Worm (Caenorhabditis elegans) whole organism, dauer: ENCODE measurements around the gene srw-17.
"Not testable (repeated sequence)": the region's sequence is repeated elsewhere in the genome, so short reads cannot be mapped to it uniquely, and the experiment has no call there.

ENCODE experiments used
- unc-62 ChIP-seq: sonication (generic microtip); optimal IDR thresholded peaks from 2 replicates; lab custom pipeline; 2017; ENCODE audit warnings: missing biosample characterization, missing genetic modification reagents, missing genetic modification characterization

Gene srw-17

DNA sequence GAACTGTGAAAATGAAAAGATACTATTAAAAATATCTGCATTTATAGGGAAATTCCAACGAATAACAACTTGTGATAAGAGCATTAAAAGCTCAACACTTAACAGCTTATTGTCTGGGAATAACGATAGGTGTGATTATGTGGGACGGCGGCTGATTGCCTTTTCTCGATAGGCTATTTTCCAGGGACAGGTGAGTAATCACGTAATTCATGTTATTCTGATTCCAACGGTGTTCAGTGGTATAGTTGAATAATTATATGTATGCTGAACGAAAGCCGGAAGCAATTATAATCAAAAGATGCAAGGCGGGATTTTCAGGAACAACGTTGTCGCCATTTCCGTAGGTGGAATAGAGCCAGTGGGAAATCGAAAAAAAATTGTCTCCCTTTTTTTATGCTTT is at the start of gene srw-17:
Gene srw-17, minus strand, starts transcription at position 101 of the 400 bp plus-strand sequence.
- no peak for TF ChIP-seq unc-62 (GFP tag; lab: Kevin White, UChicago)

DNA sequence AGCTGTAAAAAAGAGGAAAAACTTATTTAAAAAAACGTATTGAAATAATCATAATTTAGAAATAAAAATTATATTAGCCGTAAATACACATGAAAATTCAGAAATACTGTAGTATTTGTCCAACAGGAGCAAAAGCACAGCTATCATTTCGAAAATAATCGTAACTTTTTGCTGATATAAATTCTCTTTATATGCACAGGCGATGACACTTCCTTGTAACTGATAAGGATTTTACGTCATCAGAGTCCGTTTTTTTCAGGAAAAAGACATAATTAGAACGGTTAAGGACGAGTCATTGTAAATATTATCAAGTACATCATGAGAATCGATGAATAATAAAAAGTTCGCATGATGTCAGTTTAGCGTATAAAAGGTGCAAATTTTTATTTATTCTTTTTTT is 46.6 kb upstream of the srw-17 start:
- TF ChIP-seq unc-62 (GFP tag; lab: Kevin White, UChicago) = no peak

DNA sequence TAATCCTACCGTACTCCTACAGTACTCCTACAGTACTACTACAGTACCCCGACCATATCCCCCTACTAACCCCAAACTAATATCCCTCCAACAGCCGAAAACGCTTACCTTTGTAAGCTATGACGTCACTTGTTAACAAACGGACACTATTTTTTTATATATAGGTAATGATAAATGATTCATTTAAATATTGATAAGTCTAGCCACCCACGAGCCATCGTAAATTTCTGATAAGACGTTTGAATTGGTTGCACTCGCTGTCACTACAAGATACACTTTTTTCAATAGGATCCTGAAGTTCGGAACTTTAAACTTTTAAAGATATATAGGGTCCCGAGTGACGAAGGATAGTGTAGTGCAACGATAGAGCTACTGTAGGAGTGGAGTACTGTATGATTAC is 45.8 kb upstream of the srw-17 start, which contains the start of gene nhr-247:
Gene nhr-247, plus strand, starts transcription at position 330 of the 400 bp plus-strand sequence.
- not testable (repeated sequence) for TF ChIP-seq unc-62 (GFP tag; lab: Kevin White, UChicago)

DNA sequence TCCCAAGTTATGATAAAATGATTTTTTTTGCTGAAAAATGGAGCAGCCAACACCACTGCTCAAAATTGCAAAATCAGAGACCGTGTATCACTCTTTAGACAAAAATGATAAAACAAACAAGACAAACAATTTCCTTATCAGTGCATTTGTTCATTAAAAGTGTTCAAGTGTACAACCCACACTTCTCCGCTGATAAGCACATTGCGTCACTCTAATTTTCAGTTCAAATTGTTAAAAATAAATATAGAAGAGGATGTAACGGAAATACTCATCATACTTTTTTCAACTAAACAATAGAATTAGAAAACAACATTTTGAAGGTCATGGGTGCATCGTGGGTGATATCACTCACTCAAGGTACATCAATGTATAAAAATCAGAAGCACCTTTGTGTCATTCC is 41.8 kb upstream of the srw-17 start, which contains the start of gene nhr-291:
Gene nhr-291, plus strand, starts transcription at position 324 of the 400 bp plus-strand sequence.
- TF ChIP-seq unc-62 (GFP tag; lab: Kevin White, UChicago) = no peak

DNA sequence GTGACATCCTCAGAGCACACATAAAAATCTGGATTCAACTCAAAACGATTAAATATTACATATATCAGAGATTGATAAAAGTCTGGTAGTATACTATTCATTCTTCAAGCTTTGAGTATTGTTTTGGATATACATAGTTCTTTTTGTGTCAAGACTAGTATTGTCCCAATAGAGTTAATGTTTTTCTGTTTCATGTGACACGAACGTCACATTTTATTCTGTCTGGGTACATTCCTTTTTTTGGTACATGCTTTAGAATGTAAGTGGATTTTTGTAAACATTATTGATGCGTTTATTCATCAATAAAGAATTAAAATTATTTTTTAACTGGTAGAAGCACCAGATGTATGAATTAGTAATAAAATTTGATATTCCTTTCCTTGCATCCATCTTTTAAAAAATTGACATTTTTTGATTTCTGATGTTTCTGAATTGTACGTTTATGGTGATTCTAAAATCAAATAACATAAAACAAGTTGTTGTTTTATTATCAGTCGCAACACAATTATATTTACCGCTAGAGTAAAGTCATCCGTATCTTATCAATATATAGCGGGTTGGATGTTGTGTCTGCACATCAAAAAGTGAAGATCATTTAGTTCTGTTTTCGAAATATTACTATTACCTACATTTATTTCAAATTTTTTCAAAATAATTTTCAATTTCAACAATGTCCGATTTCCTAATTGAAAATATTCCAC is 39.2 kb upstream of the srw-17 start, which contains the start of the genes srt-22 and nhr-246:
Gene srt-22, minus strand, starts transcription at position 101 of the 701 bp plus-strand sequence.
Gene nhr-246, plus strand, starts transcription at position 651 of the 701 bp plus-strand sequence.
- no peak for TF ChIP-seq unc-62 (GFP tag; lab: Kevin White, UChicago)

DNA sequence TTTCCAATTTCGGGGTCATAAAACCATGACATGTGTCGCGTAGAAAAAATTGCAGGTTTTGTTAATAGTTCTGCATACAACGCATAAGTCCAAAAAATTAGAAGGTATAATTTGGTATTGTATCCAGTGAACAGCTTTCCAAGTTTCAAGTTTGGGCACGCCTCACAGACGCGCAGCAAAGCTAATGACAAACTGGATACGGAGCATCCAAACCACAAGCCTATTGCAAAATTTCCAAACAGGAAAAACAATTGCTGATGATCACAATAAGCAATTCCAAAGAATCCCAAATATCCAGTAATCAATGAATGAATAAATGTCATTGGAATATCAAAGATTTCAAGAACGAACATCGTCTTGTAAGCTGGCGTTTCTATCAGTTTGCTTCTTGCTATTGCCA is 36.7 kb upstream of the srw-17 start:
- TF ChIP-seq unc-62 (GFP tag; lab: Kevin White, UChicago) = no peak

DNA sequence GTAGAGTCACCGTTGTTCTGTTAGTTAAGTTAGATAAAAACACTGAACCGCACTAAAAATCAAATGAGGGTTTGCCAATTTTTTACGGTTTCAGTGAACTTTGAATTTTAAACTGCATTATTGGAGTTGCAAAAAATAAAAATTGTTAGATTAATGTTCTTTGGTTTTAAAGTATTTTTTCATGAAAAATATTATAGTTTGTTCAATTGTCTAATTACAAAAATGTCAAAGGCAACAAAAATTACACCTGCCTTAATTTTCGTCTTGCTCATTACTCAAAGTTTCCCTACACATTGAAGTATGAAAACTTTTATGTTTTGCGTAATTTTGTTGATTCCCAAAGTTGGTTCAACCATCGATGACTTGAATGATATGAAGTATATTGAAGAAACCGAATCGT is 34.0 kb upstream of the srw-17 start, which contains the start of gene irld-62:
Gene irld-62, plus strand, starts transcription at position 301 of the 400 bp plus-strand sequence.
- TF ChIP-seq unc-62 (GFP tag; lab: Kevin White, UChicago) = no peak

DNA sequence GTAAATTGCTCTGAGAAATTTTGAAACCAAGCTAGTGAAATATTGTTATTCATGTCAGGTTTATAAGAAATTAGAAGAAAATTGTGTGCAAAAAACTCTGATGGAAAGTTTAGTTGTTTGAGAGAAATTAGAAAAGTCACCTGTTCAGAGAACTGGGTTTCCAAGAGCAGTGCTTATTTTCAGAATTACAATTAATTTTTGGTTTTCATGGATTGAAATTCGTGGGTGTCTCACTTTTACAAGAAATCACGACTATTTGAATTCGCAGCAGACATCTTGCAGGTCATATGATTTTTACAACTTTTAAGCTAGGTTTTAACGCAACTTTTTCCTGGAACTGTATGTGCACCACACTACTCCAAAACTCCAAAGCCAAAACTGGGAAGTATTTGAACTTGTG is 32.2 kb upstream of the srw-17 start, which contains the start of gene srz-10:
Gene srz-10, minus strand, starts transcription at position 88 of the 400 bp plus-strand sequence.
- no peak for TF ChIP-seq unc-62 (GFP tag; lab: Kevin White, UChicago)

DNA sequence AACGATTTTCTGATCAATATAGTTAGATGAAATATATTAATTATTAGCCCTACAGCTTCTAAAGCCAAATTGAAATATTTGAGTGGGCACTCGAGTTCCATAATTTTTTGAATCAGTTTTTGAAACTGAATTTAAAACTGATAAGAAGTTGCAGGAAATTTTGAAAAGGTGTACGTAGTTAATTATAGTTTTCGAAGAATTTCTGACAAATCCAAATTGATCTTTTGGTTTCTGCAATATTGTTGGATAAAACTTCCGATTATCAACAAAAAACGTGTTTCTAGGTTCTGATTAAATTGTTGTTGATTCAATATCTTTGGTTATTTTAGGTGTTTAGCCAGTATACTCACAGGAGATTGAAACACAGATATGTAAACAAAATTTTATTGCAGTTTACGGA is 29.9 kb upstream of the srw-17 start, which contains the start of gene T26H8.4:
Gene T26H8.4, minus strand, starts transcription at position 101 of the 400 bp plus-strand sequence.
- no peak for TF ChIP-seq unc-62 (GFP tag; lab: Kevin White, UChicago)

DNA sequence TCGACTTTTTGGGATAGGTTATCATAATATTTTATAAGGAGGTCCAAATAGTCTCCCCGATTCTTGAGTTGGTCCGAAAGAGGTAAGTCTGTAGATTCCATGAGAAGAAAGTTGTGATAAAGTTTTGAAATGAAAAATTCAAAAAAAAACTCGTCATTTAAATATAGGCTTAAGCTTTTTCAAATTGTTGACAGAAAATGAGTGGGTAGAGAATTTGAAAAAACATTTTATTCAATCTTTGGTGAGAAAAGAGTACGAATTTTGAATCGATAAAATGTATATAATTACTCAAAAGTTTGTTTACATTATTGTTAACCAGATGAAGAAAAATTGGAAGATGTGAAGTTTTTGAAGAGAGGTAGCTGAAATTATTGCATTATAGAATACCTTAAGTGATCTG is 28.7 kb upstream of the srw-17 start, which contains the start of gene T26H8.5:
Gene T26H8.5, minus strand, starts transcription at position 101 of the 400 bp plus-strand sequence.
- TF ChIP-seq unc-62 (GFP tag; lab: Kevin White, UChicago) = no peak

DNA sequence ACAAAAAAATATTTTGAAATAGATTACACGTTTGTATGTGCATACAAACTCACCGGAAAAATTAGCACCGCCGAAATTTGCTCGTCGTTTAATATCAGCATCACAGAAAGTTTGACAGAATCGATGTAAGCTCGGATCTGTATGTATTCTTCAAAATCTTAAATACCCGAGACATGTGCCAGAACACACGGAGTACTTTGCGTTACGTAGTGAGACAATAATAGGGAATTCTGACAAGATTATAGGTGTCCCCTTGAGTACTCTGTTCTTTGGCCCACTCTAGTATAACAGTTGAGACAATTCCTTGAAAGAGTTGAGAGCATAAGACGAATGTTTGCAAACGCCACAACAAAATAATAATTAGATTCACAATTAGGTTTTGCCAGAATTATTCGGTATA is 26.8 kb upstream of the srw-17 start, which contains the start of gene srx-48:
Gene srx-48, minus strand, starts transcription at position 101 of the 400 bp plus-strand sequence.
- no peak for TF ChIP-seq unc-62 (GFP tag; lab: Kevin White, UChicago)

DNA sequence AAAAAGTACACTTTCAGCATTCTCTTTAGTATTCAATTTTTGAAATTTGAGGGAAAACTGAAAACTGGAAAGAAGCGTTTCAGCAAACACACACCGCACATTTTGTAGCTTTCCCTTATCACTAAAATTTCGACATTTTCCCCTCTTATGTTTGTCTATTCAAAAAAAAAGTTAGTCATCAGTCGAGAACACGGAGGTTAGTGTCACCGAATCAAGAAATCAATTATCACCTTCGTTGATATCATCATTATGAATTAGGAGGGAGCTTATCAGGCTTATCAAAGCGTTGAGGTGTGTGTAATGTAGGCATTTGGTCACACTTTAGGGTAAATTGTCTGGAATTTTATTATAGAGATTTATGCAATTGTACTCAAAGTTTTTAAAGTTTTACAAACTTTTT is 21.8 kb upstream of the srw-17 start, which contains the start of gene cpr-3:
Gene cpr-3, minus strand, starts transcription at position 104 of the 400 bp plus-strand sequence.
- no peak for TF ChIP-seq unc-62 (GFP tag; lab: Kevin White, UChicago)

DNA sequence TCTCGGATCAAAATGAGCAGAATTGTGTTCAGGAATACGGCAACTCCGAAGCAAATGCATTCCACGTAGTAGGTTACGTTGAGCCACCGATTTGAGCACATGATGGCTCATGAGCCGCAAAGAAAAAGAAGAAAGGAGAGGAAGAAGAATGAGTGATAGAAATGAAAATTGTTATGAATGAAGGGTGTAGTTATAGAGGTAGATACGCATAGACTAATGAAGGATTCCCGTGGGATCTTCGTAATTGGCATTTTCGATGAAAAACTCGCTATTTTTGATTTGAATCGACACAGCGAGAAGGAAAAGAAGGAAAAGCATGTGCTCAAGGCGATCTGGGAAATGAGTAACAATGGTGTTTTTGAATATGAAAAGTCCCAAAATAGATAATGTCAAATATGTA is 17.1 kb upstream of the srw-17 start, which contains the start of gene str-96:
Gene str-96, minus strand, starts transcription at position 101 of the 400 bp plus-strand sequence.
- TF ChIP-seq unc-62 (GFP tag; lab: Kevin White, UChicago) = no peak

DNA sequence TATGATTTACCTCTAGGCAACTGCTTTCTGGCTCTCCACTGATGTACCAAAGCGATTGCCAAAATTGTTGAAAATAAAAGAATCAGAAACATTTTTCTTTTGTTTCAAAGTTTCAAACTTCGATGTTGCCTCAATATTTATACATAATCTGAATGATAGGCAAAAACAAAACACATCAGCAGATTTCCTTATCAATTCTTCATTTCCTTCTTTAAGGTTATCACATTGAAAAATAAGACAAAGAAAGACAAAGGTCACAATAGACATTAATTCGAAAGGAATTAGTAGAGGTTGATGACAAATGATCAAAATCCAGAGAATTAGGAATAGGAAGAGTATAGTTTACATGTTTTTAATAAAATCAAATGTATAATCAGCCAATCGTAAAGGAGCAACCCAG is 14.2 kb upstream of the srw-17 start, which contains the start of gene cyp-34A2:
Gene cyp-34A2, minus strand, starts transcription at position 101 of the 400 bp plus-strand sequence.
- TF ChIP-seq unc-62 (GFP tag; lab: Kevin White, UChicago) = no peak

DNA sequence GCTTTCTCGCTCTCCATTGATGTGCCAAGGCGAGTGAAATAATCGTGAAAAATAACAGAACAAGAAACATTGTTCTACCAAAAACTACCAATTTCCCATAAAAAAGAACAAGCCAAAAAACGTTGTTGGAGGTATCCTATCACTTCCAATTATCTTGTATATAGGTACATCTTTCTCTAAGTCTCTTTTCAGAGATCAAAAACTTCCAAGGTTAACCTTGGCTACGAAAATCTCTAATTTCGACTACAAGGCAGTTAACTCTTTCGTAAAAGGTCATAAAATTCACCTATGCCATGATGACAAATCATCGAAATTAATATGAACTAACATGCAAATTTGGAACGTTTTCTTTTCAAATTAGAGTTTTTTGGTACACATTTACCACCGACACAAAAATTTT is 11.0 kb upstream of the srw-17 start, which contains the start of gene cyp-34A1:
Gene cyp-34A1, minus strand, starts transcription at position 101 of the 400 bp plus-strand sequence.
- TF ChIP-seq unc-62 (GFP tag; lab: Kevin White, UChicago) = no peak

DNA sequence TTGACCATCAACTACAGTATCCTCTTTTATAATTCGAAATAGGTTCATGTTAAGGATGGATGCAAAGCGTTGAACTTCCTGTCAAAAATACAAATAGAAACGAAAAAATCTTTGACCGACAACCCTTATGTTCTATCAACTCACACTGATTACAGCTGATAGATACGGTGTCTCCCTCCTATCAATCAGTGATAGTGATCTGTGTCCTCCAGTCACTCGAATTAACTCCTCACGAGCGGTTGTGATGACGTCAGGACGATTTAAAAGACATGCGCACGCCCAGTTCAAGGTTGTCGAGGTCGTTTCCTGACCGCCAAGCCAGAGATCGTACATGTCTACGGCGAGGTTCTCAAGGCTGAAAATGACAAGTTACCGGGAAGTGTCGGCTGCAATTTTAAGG is 9.2 kb upstream of the srw-17 start:
- TF ChIP-seq unc-62 (GFP tag; lab: Kevin White, UChicago) = no peak
